Worm (Caenorhabditis elegans): ENCODE results near the gene cra-1.
A peak's percentile ranks its signal among the peaks of the same experiment; 100 is the strongest.

Gene cra-1

ce11 chrIII:6869268-6869667 is at the start of gene cra-1, which contains the start of gene kbp-1:
Gene cra-1 (minus strand): TSS chrIII:6869460.
Gene kbp-1 (plus strand): TSS chrIII:6869633.
- TF ChIP-seq lin-54 (GFP tag; optimal IDR thresholded peaks at IDR 0.05): peak; percentile 49
- no peak for TF ChIP-seq K12H6.12 (tag; optimal IDR thresholded peaks at IDR 0.05)
- TF ChIP-seq dpl-1 (GFP tag; optimal IDR thresholded peaks at IDR 0.05): peak; percentile 47
- TF ChIP-seq unc-62 (GFP tag; optimal IDR thresholded peaks at IDR 0.05): no peak
- TF ChIP-seq mcd-1 (GFP tag; IDR thresholded peaks at IDR 0.05): peak; percentile 82
- TF ChIP-seq mes-4 (tag; optimal IDR thresholded peaks at IDR 0.05): no peak
- TF ChIP-seq lag-1 (GFP tag; IDR thresholded peaks at IDR 0.05): no peak
- peak; percentile 12 for TF ChIP-seq lsl-1 (GFP tag; optimal IDR thresholded peaks at IDR 0.05)
- TF ChIP-seq efl-1 (GFP tag; optimal IDR thresholded peaks at IDR 0.05): peak; percentile 74
- no peak for TF ChIP-seq cebp-2 (GFP tag; IDR thresholded peaks at IDR 0.05)
- peak; percentile 37 for TF ChIP-seq F23B12.7 (tag; optimal IDR thresholded peaks at IDR 0.05; ENCODE audit: insufficient read depth)

- TF ChIP-seq ztf-18 (tag; optimal IDR thresholded peaks at IDR 0.05) (no peak), nfyb-1 (GFP tag; IDR thresholded peaks at IDR 0.05) (no peak), F57A8.1 (GFP tag; optimal IDR thresholded peaks at IDR 0.05) (no peak), nhr-27 (tag; optimal IDR thresholded peaks at IDR 0.05) (no peak)
These were observed 45.6 kb upstream of the cra-1 start for ce11 chrIII:6914840-6915239.

ce11 chrIII:6912381-6912780 is 43.1 kb upstream of the cra-1 start, which contains the start of gene pdf-1:
Gene pdf-1 (minus strand): TSS chrIII:6912481.
- no peak for TF ChIP-seq F22D6.2 (tag; optimal IDR thresholded peaks at IDR 0.05)
- TF ChIP-seq rcor-1 (GFP tag; IDR thresholded peaks at IDR 0.05): no peak
- TF ChIP-seq Y53F4B.3 (GFP tag; IDR thresholded peaks at IDR 0.05): no peak
- no peak for TF ChIP-seq ekl-4 (GFP tag; IDR thresholded peaks at IDR 0.05)
- TF ChIP-seq nhr-27 (tag; optimal IDR thresholded peaks at IDR 0.05): no peak
- no peak for TF ChIP-seq attf-6 (GFP tag; IDR thresholded peaks at IDR 0.05)
- TF ChIP-seq ceh-100 (GFP tag; IDR thresholded peaks at IDR 0.05): no peak
- no peak for TF ChIP-seq let-526 (GFP tag; IDR thresholded peaks at IDR 0.05)
- TF ChIP-seq cebp-2 (GFP tag; IDR thresholded peaks at IDR 0.05): no peak

ce11 chrIII:6906409-6906808 is 37.1 kb upstream of the cra-1 start, which contains the start of gene T07E3.2:
Gene T07E3.2 (plus strand): TSS chrIII:6906709.
- TF ChIP-seq F10E7.11 (tag; optimal IDR thresholded peaks at IDR 0.05): no peak

- no peak for TF ChIP-seq akir-1 (GFP tag; optimal IDR thresholded peaks at IDR 0.05)
- TF ChIP-seq sdz-38 (tag; optimal IDR thresholded peaks at IDR 0.05): no peak
- no peak for TF ChIP-seq cebp-2 (GFP tag; IDR thresholded peaks at IDR 0.05)
- TF ChIP-seq mcd-1 (GFP tag; IDR thresholded peaks at IDR 0.05): no peak
- TF ChIP-seq lag-1 (GFP tag; IDR thresholded peaks at IDR 0.05): no peak
- TF ChIP-seq tbx-9 (tag; optimal IDR thresholded peaks at IDR 0.05; ENCODE audit: borderline replicate concordance): no peak
- TF ChIP-seq lsl-1 (GFP tag; optimal IDR thresholded peaks at IDR 0.05): no peak
- no peak for TF ChIP-seq egrh-3 (GFP tag; IDR thresholded peaks at IDR 0.05)
- no peak for TF ChIP-seq F37B4.10 (GFP tag; IDR thresholded peaks at IDR 0.05)
- no peak for TF ChIP-seq ztf-3 (GFP tag; optimal IDR thresholded peaks at IDR 0.05)
- TF ChIP-seq nfya-1 (tag; optimal IDR thresholded peaks at IDR 0.05; ENCODE audit: borderline replicate concordance, insufficient read depth): no peak
- TF ChIP-seq aptf-3 (GFP tag; IDR thresholded peaks at IDR 0.05): no peak
- no peak for TF ChIP-seq him-1 (tag; optimal IDR thresholded peaks at IDR 0.05)
- TF ChIP-seq ama-1 (optimal IDR thresholded peaks at IDR 0.05): no peak
- no peak for TF ChIP-seq ama-1 (GFP tag; optimal IDR thresholded peaks at IDR 0.05)
- no peak for TF ChIP-seq snpc-3.4 (tag; optimal IDR thresholded peaks at IDR 0.05)
- no peak for TF ChIP-seq fkh-3 (tag; optimal IDR thresholded peaks at IDR 0.05)
- no peak for TF ChIP-seq ccch-3 (GFP tag; optimal IDR thresholded peaks at IDR 0.05)
- no peak for TF ChIP-seq dox-1 (GFP tag; IDR thresholded peaks at IDR 0.05)
- no peak for TF ChIP-seq nfyb-1 (GFP tag; IDR thresholded peaks at IDR 0.05)
These were observed 35.2 kb upstream of the cra-1 start for ce11 chrIII:6904468-6904867.
